Fruit fly (Drosophila melanogaster): ENCODE measurements around the gene CG5282.
A peak's percentile ranks its signal among the peaks of the same experiment; 100 is the strongest.

CG5282 gene

dm6 chr3L:20446030-20446429 is 20.2 kb upstream of the CG5282 start:
- no peak for TF ChIP-seq CG9948 (tag; optimal IDR thresholded peaks at IDR 0.05)
- no peak for TF ChIP-seq CG13204 (GFP tag; optimal IDR thresholded peaks at IDR 0.05)
- no peak for TF ChIP-seq CG8301 (tag; optimal IDR thresholded peaks at IDR 0.05)
- TF ChIP-seq Snoo (tag; optimal IDR thresholded peaks at IDR 0.05), result no peak
- TF ChIP-seq gl (tag; optimal IDR thresholded peaks at IDR 0.05), result no peak
- no peak for TF ChIP-seq CG15710 (tag; optimal IDR thresholded peaks at IDR 0.05)
- no peak for TF ChIP-seq CG12605 (GFP tag; IDR thresholded peaks at IDR 0.05)
- TF ChIP-seq CG34367 (tag; optimal IDR thresholded peaks at IDR 0.05), result no peak
- no peak for TF ChIP-seq Ets98B (GFP tag; IDR thresholded peaks at IDR 0.05)
- no peak for TF ChIP-seq CG32121 (GFP tag; IDR thresholded peaks at IDR 0.05)
- no peak for TF ChIP-seq CG4496 (GFP tag; IDR thresholded peaks at IDR 0.05)
- TF ChIP-seq CG14655 (GFP tag; optimal IDR thresholded peaks at IDR 0.05), result no peak

DNA sequence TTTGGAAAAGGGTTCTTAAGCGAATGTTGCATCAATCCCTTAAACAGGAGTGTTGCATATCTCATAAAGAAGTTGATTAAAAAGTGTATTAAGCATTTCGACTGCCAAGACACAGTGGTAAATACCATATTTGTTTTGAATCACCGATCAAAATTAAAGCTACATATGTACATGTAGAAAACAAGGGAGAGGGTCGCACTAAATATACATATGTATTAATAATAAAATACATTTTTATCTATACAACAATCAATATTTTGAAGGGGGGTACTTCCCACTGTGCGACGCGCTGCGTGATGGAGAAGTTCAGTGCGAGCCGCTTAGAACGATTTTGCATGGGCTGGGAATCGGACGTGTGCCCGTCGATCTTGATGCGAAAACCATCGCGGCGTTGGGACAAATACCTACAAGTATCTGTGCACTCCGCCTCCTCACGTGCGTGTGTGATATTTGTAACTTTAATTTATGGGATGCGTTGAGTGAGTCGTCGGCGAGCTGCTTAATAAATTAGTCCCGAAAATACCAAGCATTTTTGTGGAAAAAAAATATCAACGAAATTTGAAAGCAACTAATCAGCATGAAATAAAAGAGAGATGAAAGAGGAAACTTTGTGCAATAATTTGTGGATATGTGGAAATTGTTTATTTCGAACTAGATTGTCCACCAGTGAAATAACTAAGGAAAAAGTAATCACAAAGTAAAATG is 19.1 kb upstream of the CG5282 start:
- TF ChIP-seq CG10348 (GFP tag; IDR thresholded peaks at IDR 0.05) (no peak), CG9948 (tag; optimal IDR thresholded peaks at IDR 0.05) (peak; percentile 85), fd96Ca (GFP tag; IDR thresholded peaks at IDR 0.05) (peak; percentile 86), CG12605 (GFP tag; IDR thresholded peaks at IDR 0.05) (peak; percentile 91), D1 (tag; optimal IDR thresholded peaks at IDR 0.05) (peak; percentile 65), CG4496 (GFP tag; IDR thresholded peaks at IDR 0.05) (peak; percentile 95), CG17806 (tag; optimal IDR thresholded peaks at IDR 0.05) (peak; percentile 88), EcR (GFP tag; optimal IDR thresholded peaks at IDR 0.05) (no peak), rn (GFP tag; IDR thresholded peaks at IDR 0.05) (peak; percentile 80), Ets98B (GFP tag; IDR thresholded peaks at IDR 0.05) (peak; percentile 91), Pif1A (GFP tag; optimal IDR thresholded peaks at IDR 0.05) (peak; percentile 88), CG34367 (tag; optimal IDR thresholded peaks at IDR 0.05) (peak; percentile 83), Snoo (tag; optimal IDR thresholded peaks at IDR 0.05) (peak; percentile 91), CG8301 (tag; optimal IDR thresholded peaks at IDR 0.05) (peak; percentile 85), CG13204 (GFP tag; optimal IDR thresholded peaks at IDR 0.05) (no peak), CG8159 (tag; optimal IDR thresholded peaks at IDR 0.05) (peak; percentile 86), CG15710 (tag; optimal IDR thresholded peaks at IDR 0.05) (peak; percentile 80), Pif1B (GFP tag; optimal IDR thresholded peaks at IDR 0.05) (peak; percentile 92), CG32121 (GFP tag; IDR thresholded peaks at IDR 0.05) (peak; percentile 85), gl (tag; optimal IDR thresholded peaks at IDR 0.05) (peak; percentile 76), CG14655 (GFP tag; optimal IDR thresholded peaks at IDR 0.05) (peak; percentile 86)

DNA sequence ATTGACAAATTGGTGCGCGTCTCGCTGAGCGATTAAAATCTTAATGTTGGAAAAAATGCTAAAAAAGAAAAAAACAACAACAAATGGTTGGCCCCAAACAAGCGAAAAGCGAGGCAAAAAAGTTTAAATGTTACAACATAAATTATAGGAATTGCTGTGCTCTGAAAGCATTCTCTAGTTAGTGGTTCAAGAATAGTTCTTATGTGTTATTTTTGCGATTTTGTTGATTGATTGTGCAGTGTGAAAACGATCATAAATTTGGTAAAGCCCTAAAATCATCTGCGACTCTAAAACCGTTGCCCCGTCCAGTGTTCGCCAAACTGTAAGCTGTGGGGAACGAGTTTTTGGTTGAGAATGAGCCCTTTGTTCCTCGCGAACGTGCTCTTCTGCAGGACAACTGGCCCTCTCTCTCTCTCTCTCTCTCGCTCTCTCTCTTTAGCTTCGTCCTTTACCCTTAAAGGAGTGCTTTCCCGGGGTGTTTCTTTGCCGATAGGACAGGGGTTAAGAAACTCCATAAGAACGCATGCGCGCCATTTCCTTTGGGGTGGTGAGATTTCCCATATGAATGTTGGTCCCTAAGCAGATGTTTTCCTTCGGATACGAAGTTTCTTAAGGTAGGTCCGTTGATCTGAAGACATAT is 16.9 kb upstream of the CG5282 start:
- TF ChIP-seq Pif1A (GFP tag; optimal IDR thresholded peaks at IDR 0.05) (no peak), Snoo (tag; optimal IDR thresholded peaks at IDR 0.05) (no peak), CG4496 (GFP tag; IDR thresholded peaks at IDR 0.05) (no peak), CG17806 (tag; optimal IDR thresholded peaks at IDR 0.05) (no peak), CG12605 (GFP tag; IDR thresholded peaks at IDR 0.05) (no peak)

DNA sequence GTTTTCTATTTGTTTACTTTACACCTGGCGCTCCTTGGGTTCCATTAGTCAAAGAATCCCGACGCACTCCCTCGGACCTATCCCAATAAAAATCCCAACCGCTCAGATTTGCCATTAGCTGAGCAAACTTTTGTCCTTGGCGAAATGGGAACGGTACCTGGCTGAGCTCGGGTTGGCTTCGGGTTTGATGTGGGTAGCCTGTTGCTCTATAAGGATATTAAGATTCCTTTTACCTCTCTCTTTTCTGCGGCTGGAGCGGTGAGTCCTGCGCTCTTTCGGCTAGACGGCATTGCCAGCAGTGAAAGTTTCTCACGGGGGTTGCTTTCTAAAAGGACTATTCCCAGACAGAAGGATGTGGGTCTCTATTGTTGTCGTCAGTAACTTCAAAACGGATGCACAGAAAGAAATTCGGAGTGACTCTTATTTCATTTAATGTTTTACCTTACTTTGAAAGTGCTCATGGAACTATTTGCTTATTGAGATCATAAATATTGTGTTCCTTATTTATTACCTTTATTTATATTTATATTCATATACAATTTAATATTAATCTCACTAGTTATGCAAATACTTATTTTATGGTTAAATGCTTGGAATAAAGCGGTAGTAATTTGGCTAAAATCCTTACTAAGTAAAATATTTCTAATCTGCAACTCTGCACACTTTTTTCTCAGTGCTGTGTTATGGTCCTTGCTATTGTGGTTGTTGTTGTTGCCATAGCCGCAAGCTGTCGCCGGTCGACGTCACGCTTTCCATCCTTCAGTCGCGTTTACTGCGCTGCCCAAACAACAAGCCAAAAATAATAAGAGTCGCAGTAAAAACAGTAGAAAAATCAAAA is 16.0 kb upstream of the CG5282 start, which contains the start of gene CG5910:
TSS of gene CG5910 (plus strand) at position 788 of the 838 bp plus-strand sequence.
- TF ChIP-seq CG10348 (GFP tag; IDR thresholded peaks at IDR 0.05), result no peak
- no peak for TF ChIP-seq D1 (tag; optimal IDR thresholded peaks at IDR 0.05)
- no peak for TF ChIP-seq CG4496 (GFP tag; IDR thresholded peaks at IDR 0.05)
- peak; percentile 73 for TF ChIP-seq CG34367 (tag; optimal IDR thresholded peaks at IDR 0.05)
- no peak for TF ChIP-seq CG13204 (GFP tag; optimal IDR thresholded peaks at IDR 0.05)
- peak; percentile 79 for TF ChIP-seq Snoo (tag; optimal IDR thresholded peaks at IDR 0.05)
- no peak for TF ChIP-seq Ets98B (GFP tag; IDR thresholded peaks at IDR 0.05)
- TF ChIP-seq CG8301 (tag; optimal IDR thresholded peaks at IDR 0.05), result no peak
- TF ChIP-seq CG14655 (GFP tag; optimal IDR thresholded peaks at IDR 0.05), result no peak
- TF ChIP-seq CG9948 (tag; optimal IDR thresholded peaks at IDR 0.05), result peak; percentile 84
- no peak for TF ChIP-seq Pif1B (GFP tag; optimal IDR thresholded peaks at IDR 0.05)
- peak; percentile 26; the same call in 1 of the 2 replicates for TF ChIP-seq CG32121 (GFP tag; IDR thresholded peaks at IDR 0.05)
- no peak for TF ChIP-seq rn (GFP tag; IDR thresholded peaks at IDR 0.05)
- TF ChIP-seq gl (tag; optimal IDR thresholded peaks at IDR 0.05), result peak; percentile 50
- TF ChIP-seq EcR (GFP tag; optimal IDR thresholded peaks at IDR 0.05), result no peak
- TF ChIP-seq Pif1A (GFP tag; optimal IDR thresholded peaks at IDR 0.05), result no peak
- peak; percentile 80 for TF ChIP-seq CG17806 (tag; optimal IDR thresholded peaks at IDR 0.05)
- no peak for TF ChIP-seq CG12605 (GFP tag; IDR thresholded peaks at IDR 0.05)
- no peak for TF ChIP-seq fd96Ca (GFP tag; IDR thresholded peaks at IDR 0.05)
- TF ChIP-seq CG15710 (tag; optimal IDR thresholded peaks at IDR 0.05), result peak; percentile 84
- peak; percentile 92 for TF ChIP-seq CG8159 (tag; optimal IDR thresholded peaks at IDR 0.05)

DNA sequence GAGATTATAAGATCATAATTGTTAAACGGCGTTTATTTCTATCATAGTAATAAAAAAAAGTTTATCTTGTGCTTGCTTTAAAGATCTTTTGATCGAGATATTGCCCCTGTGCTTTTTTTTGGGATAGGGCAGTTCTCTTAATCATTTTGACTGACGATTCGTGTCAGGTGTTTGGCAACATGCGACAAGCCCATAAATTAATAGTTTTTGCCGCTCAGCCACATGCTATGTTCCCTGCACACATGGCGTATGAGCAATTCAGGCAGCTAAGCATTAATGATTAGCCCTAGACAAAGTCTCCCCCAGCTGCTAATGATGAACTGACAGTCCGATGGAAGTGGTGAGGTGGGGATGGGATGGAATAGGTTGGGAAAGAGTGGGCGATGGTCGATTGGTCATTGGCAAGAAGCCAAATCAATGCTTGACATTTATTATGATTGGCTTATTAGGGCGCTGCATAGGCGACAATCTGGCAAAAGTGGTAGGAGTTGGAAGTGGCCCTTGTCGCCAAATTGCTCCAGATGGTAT is 15.1 kb upstream of the CG5282 start:
- no peak for TF ChIP-seq CG14655 (GFP tag; optimal IDR thresholded peaks at IDR 0.05)
- no peak for TF ChIP-seq D1 (tag; optimal IDR thresholded peaks at IDR 0.05)
- no peak for TF ChIP-seq rn (GFP tag; IDR thresholded peaks at IDR 0.05)
- no peak for TF ChIP-seq Pif1B (GFP tag; optimal IDR thresholded peaks at IDR 0.05)
- no peak for TF ChIP-seq fd96Ca (GFP tag; IDR thresholded peaks at IDR 0.05)
- TF ChIP-seq CG8159 (tag; optimal IDR thresholded peaks at IDR 0.05), result no peak
- TF ChIP-seq CG15710 (tag; optimal IDR thresholded peaks at IDR 0.05), result no peak
- no peak for TF ChIP-seq CG32121 (GFP tag; IDR thresholded peaks at IDR 0.05)
- no peak for TF ChIP-seq CG17806 (tag; optimal IDR thresholded peaks at IDR 0.05)
- no peak for TF ChIP-seq CG34367 (tag; optimal IDR thresholded peaks at IDR 0.05)
- TF ChIP-seq CG8301 (tag; optimal IDR thresholded peaks at IDR 0.05), result no peak
- no peak for TF ChIP-seq CG9948 (tag; optimal IDR thresholded peaks at IDR 0.05)
- no peak for TF ChIP-seq Ets98B (GFP tag; IDR thresholded peaks at IDR 0.05)
- TF ChIP-seq CG10348 (GFP tag; IDR thresholded peaks at IDR 0.05), result no peak
- TF ChIP-seq Snoo (tag; optimal IDR thresholded peaks at IDR 0.05), result no peak
- no peak for TF ChIP-seq Pif1A (GFP tag; optimal IDR thresholded peaks at IDR 0.05)
- TF ChIP-seq gl (tag; optimal IDR thresholded peaks at IDR 0.05), result no peak
- no peak for TF ChIP-seq CG12605 (GFP tag; IDR thresholded peaks at IDR 0.05)
- TF ChIP-seq EcR (GFP tag; optimal IDR thresholded peaks at IDR 0.05), result no peak
- no peak for TF ChIP-seq CG4496 (GFP tag; IDR thresholded peaks at IDR 0.05)
